Worm (Caenorhabditis elegans) whole organism, L4 larva: ENCODE results near the gene try-5.
A peak's percentile ranks its signal among the peaks of the same experiment; 100 is the strongest.

ENCODE experiments used
- ama-1 ChIP-seq: fragments of 150-350 bp; optimal IDR thresholded peaks from 2 replicates; lab custom pipeline; 2014; ENCODE audit warnings: inconsistent platforms, mixed read lengths
- ceh-62 ChIP-seq: sonication (generic microtip); optimal IDR thresholded peaks from 2 replicates; lab custom pipeline; 2017; ENCODE audit warnings: missing biosample characterization, missing genetic modification characterization
- ceh-82 ChIP-seq: sonication (generic microtip); optimal IDR thresholded peaks from 2 replicates; lab custom pipeline; 2017; ENCODE audit warnings: missing biosample characterization, missing genetic modification characterization
- jun-1 ChIP-seq: fragments of 150-350 bp; optimal IDR thresholded peaks from 2 replicates; lab custom pipeline; 2014; ENCODE audit warnings: missing biosample characterization, missing genetic modification reagents, missing genetic modification characterization
- lin-13 ChIP-seq: fragments of 150-350 bp; optimal IDR thresholded peaks from 2 replicates; lab custom pipeline; 2014; ENCODE audit warnings: missing biosample characterization, missing genetic modification reagents, missing genetic modification characterization
- lin-38 ChIP-seq: fragments of 200-800 bp; sonication (Bioruptor generic); IDR thresholded peaks from 2 replicates; pipeline ENCODE4 v1.3.6; 2022; ENCODE audit warnings: missing genetic modification reagents, missing genetic modification characterization, missing compliant biosample characterization
- pqm-1 ChIP-seq: sonication (generic microtip); optimal IDR thresholded peaks from 2 replicates; lab custom pipeline; 2017; ENCODE audit warnings: missing biosample characterization, missing genetic modification characterization
- saeg-2 ChIP-seq: fragments of 200-800 bp; sonication (Bioruptor generic); IDR thresholded peaks from 2 replicates; pipeline ENCODE4 v1.3.6; 2022; ENCODE audit warnings: missing genetic modification reagents, missing genetic modification characterization, missing compliant biosample characterization
- skn-1 ChIP-seq: fragments of 150-350 bp; optimal IDR thresholded peaks from 2 replicates; lab custom pipeline; 2014; ENCODE audit warnings: missing biosample characterization, missing genetic modification characterization
- snpc-4 ChIP-seq: fragments of 150-350 bp; optimal IDR thresholded peaks from 2 replicates; lab custom pipeline; 2014; ENCODE audit warnings: missing biosample characterization, missing genetic modification characterization

ce11 chrV:9391959-9392358 lies 45.1 kb downstream of the try-5 start:
- TF ChIP-seq saeg-2 (GFP tag; lab: Robert Waterston, UW) (no peak), jun-1 (no peak), skn-1 (tag; lab: Kevin White, UChicago) (no peak), ceh-62 (tag; lab: Kevin White, UChicago) (no peak), pqm-1 (tag; lab: Kevin White, UChicago) (no peak), snpc-4 (tag; lab: Kevin White, UChicago) (peak; percentile 78), lin-13 (GFP tag; lab: Kevin White, UChicago) (no peak), ceh-82 (tag; lab: Kevin White, UChicago) (no peak), ama-1 (lab: Kevin White, UChicago) (no peak), lin-38 (GFP tag; lab: Robert Waterston, UW) (no peak)
